Fruit fly (Drosophila melanogaster): ENCODE results near the gene Hk.

Hk gene

DNA sequence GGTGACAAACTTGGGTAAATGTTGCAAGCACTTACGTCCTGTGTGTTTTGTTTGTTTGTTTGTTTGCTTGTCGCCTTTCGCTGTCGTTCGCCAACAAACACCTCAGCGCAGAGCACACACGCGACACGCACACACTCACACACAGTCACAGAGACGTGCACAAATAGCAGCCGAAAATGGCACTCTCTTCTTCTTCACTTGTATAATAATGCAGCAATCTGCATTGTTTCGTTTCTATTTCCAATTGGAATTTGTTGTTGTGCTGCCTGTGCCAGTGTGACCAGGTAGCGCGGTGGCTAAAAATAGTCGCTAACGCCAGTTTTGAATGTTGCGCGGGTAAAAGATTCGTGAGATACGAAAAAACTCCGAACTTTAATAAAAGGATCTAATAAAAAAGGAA lies 51.2 kb downstream of the Hk start, which contains the start of gene Ypel (continued):
- TF ChIP-seq Doc3 (GFP tag; IDR thresholded peaks at IDR 0.05; ENCODE audit: partially characterized antibody) (no peak), CG3281 (GFP tag; optimal IDR thresholded peaks at IDR 0.05) (no peak), tin (GFP tag; optimal IDR thresholded peaks at IDR 0.05) (no peak), E2f2 (GFP tag; IDR thresholded peaks at IDR 0.05) (peak; percentile 81), Bgb (GFP tag; IDR thresholded peaks at IDR 0.05; ENCODE audit: partially characterized antibody) (no peak), odd (GFP tag; optimal IDR thresholded peaks at IDR 0.05) (no peak), onecut (GFP tag; IDR thresholded peaks at IDR 0.05) (no peak), gcm2 (GFP tag; optimal IDR thresholded peaks at IDR 0.05) (no peak), CG9932 (GFP tag; IDR thresholded peaks at IDR 0.05) (no peak), CG5245 (GFP tag; optimal IDR thresholded peaks at IDR 0.05) (no peak), D (optimal IDR thresholded peaks at IDR 0.05) (no peak), D (GFP tag; optimal IDR thresholded peaks at IDR 0.05) (peak; percentile 17), dimm (GFP tag; IDR thresholded peaks at IDR 0.05) (no peak), CG3163 (GFP tag; optimal IDR thresholded peaks at IDR 0.05) (no peak), NC2α (GFP tag; optimal IDR thresholded peaks at IDR 0.05) (no peak), CG8290 (GFP tag; optimal IDR thresholded peaks at IDR 0.05) (no peak), CG8290 (tag; optimal IDR thresholded peaks at IDR 0.05) (no peak), CG8765 (GFP tag; IDR thresholded peaks at IDR 0.05) (no peak), run (tag; optimal IDR thresholded peaks at IDR 0.05) (no peak), CG9609 (GFP tag; optimal IDR thresholded peaks at IDR 0.05) (no peak), so (GFP tag; IDR thresholded peaks at IDR 0.05) (no peak), wdn (GFP tag; IDR thresholded peaks at IDR 0.05) (no peak), da (GFP tag; optimal IDR thresholded peaks at IDR 0.05) (no peak), NK7.1 (GFP tag; optimal IDR thresholded peaks at IDR 0.05) (no peak), lov (optimal IDR thresholded peaks at IDR 0.05) (no peak), lov (GFP tag; IDR thresholded peaks at IDR 0.05) (no peak), CG43689 (GFP tag; IDR thresholded peaks at IDR 0.05) (no peak), chm (GFP tag; IDR thresholded peaks at IDR 0.05) (no peak), CG17385 (GFP tag; optimal IDR thresholded peaks at IDR 0.05) (peak; percentile 80), CG1792 (GFP tag; optimal IDR thresholded peaks at IDR 0.05) (no peak), CG3838 (GFP tag; optimal IDR thresholded peaks at IDR 0.05) (peak; percentile 4), wor (GFP tag; IDR thresholded peaks at IDR 0.05) (no peak), CG17829 (tag; optimal IDR thresholded peaks at IDR 0.05) (no peak), tll (GFP tag; optimal IDR thresholded peaks at IDR 0.05) (no peak), Aef1 (GFP tag; IDR thresholded peaks at IDR 0.05) (peak; percentile 34; the same call in 1 of the 3 replicates)

DNA sequence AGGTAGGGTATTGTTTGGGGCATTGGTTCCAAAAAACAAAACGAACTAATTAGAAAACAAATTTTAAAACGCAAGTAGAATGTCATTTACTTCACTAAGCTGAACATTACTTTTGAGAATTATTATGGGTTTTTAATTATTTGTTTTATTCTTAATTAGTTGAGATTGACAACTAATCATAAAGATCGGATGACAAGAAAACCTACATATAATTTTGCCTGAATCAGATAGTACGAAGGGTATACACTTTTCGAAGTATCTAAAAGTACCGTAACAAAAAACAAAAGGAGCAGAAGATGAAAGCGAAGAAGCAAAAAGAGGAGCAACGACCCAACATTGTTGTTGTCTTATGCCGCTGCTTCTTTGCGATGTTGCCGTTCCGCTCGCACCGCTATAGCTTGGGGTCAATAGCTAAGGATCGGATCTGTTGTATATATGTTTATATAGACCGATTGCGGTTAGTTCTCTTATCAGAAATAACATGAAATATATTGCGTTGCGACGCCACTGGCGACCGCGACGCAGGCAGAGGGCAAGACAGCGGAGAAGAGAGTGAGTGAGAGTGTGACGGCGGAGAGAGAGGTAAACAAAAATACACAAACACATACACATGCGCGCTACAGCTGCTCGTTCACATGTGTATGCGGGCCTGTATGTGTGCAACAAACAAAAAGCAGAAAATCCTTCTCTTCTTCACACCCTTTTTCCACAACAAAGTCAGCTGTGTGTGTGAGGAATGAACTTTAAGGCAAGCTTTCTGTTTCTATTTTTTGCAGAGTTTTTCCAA lies 52.0 kb downstream of the Hk start:
- TF ChIP-seq emc (GFP tag; optimal IDR thresholded peaks at IDR 0.05) (no peak), Vsx1 (GFP tag; optimal IDR thresholded peaks at IDR 0.05) (peak; percentile 18), ind (GFP tag; optimal IDR thresholded peaks at IDR 0.05) (peak; percentile 57), CG4328 (GFP tag; optimal IDR thresholded peaks at IDR 0.05) (no peak), ro (GFP tag; IDR thresholded peaks at IDR 0.05) (no peak), nmo (GFP tag; optimal IDR thresholded peaks at IDR 0.05) (peak; percentile 80), Xrp1 (GFP tag; IDR thresholded peaks at IDR 0.05) (peak; percentile 57), Pdp1 (GFP tag; optimal IDR thresholded peaks at IDR 0.05) (peak; percentile 22 to 31), CG11504 (tag; optimal IDR thresholded peaks at IDR 0.05) (peak; percentile 80), C15 (GFP tag; IDR thresholded peaks at IDR 0.05) (no peak), CG9932 (GFP tag; IDR thresholded peaks at IDR 0.05) (peak; percentile 48; the same call in 1 of the 2 replicates), HLH54F (GFP tag; optimal IDR thresholded peaks at IDR 0.05) (peak; percentile 45), CG14441 (GFP tag; IDR thresholded peaks at IDR 0.05) (no peak), Drgx (GFP tag; IDR thresholded peaks at IDR 0.05) (peak; percentile 75), CG7372 (GFP tag; IDR thresholded peaks at IDR 0.05) (no peak), CG4820 (GFP tag; optimal IDR thresholded peaks at IDR 0.05) (peak; percentile 1), NfI (GFP tag; optimal IDR thresholded peaks at IDR 0.05) (peak; percentile 54), Ada2b (GFP tag; IDR thresholded peaks at IDR 0.05) (0 out of 2 replicates have a peak, but pooled peaks have one; percentile 7), Aef1 (GFP tag; IDR thresholded peaks at IDR 0.05) (peak; percentile 37; the same call in 1 of the 3 replicates), chn (GFP tag; optimal IDR thresholded peaks at IDR 0.05) (peak; percentile 16)

All from whole organism, embryonic.